Fruit fly (Drosophila melanogaster): ENCODE measurements around the gene hzg.

hzg gene

dm6 chr3L:16048086-16048485, 43.5 kb upstream of the hzg start (continued):
- TF ChIP-seq pnt (GFP tag; optimal IDR thresholded peaks at IDR 0.05): no peak
- TF ChIP-seq CG11093 (GFP tag; IDR thresholded peaks at IDR 0.05): no peak
- no peak for TF ChIP-seq Ets97D (GFP tag; optimal IDR thresholded peaks at IDR 0.05)
- TF ChIP-seq CG2116 (GFP tag; optimal IDR thresholded peaks at IDR 0.05): no peak
- no peak for TF ChIP-seq CG8478 (optimal IDR thresholded peaks at IDR 0.05)
- TF ChIP-seq Mrtf (GFP tag; IDR thresholded peaks at IDR 0.05): peak; percentile 65; the same call in 2 of the 3 replicates
- TF ChIP-seq Rfx (GFP tag; IDR thresholded peaks at IDR 0.05): peak; percentile 75
- TF ChIP-seq MTF-1 (GFP tag; optimal IDR thresholded peaks at IDR 0.05; ENCODE audit: borderline replicate concordance): no peak
- TF ChIP-seq CG1529 (GFP tag; optimal IDR thresholded peaks at IDR 0.05): no peak
- no peak for TF ChIP-seq CG17186 (GFP tag; optimal IDR thresholded peaks at IDR 0.05)
- TF ChIP-seq CG31441 (GFP tag; IDR thresholded peaks at IDR 0.05): no peak
- TF ChIP-seq CG8924 (tag; optimal IDR thresholded peaks at IDR 0.05): peak; percentile 45
- TF ChIP-seq Dbx (GFP tag; IDR thresholded peaks at IDR 0.05): 0 out of 3 replicates have a peak, but pooled peaks have one; percentile 40
- no peak for TF ChIP-seq pzg (GFP tag; optimal IDR thresholded peaks at IDR 0.05)
- TF ChIP-seq CG13287 (GFP tag; IDR thresholded peaks at IDR 0.05; ENCODE audit: partially characterized antibody): no peak
- peak; percentile 17 for TF ChIP-seq her (GFP tag; optimal IDR thresholded peaks at IDR 0.05)
- TF ChIP-seq CG17912 (GFP tag; optimal IDR thresholded peaks at IDR 0.05): no peak
- peak; percentile 59 for TF ChIP-seq esg (GFP tag; conservative IDR thresholded peaks at IDR 0.05)
- no peak for TF ChIP-seq Sin3A (optimal IDR thresholded peaks at IDR 0.05)
- no peak for TF ChIP-seq sim (GFP tag; IDR thresholded peaks at IDR 0.05)
- TF ChIP-seq CG18011 (GFP tag; optimal IDR thresholded peaks at IDR 0.05): peak; percentile 8
- no peak for TF ChIP-seq ewg (GFP tag; optimal IDR thresholded peaks at IDR 0.05)
- no peak for TF ChIP-seq CG6813 (GFP tag; optimal IDR thresholded peaks at IDR 0.05)
- TF ChIP-seq lov (optimal IDR thresholded peaks at IDR 0.05): no peak
- TF ChIP-seq lov (GFP tag; IDR thresholded peaks at IDR 0.05): no peak
- peak; percentile 10 for TF ChIP-seq CG18619 (GFP tag; optimal IDR thresholded peaks at IDR 0.05)
- TF ChIP-seq CG7271 (tag; optimal IDR thresholded peaks at IDR 0.05): no peak
- TF ChIP-seq CG9609 (GFP tag; optimal IDR thresholded peaks at IDR 0.05): peak; percentile 30
- peak; percentile 74 for TF ChIP-seq CG11696 (GFP tag; IDR thresholded peaks at IDR 0.05)
- TF ChIP-seq CG5245 (GFP tag; optimal IDR thresholded peaks at IDR 0.05): no peak
- TF ChIP-seq CG6689 (GFP tag; IDR thresholded peaks at IDR 0.05): peak; percentile 48; the same call in 1 of the 2 replicates
- peak; percentile 25 for TF ChIP-seq Hr3 (GFP tag; optimal IDR thresholded peaks at IDR 0.05)
- no peak for TF ChIP-seq phol (tag; optimal IDR thresholded peaks at IDR 0.05)
- no peak for TF ChIP-seq sens-2 (GFP tag; IDR thresholded peaks at IDR 0.05)
- peak; percentile 51; the same call in 1 of the 2 replicates for TF ChIP-seq E2f1 (GFP tag; IDR thresholded peaks at IDR 0.05)
- no peak for TF ChIP-seq CG32772 (GFP tag; IDR thresholded peaks at IDR 0.05)
- TF ChIP-seq eyg (GFP tag; optimal IDR thresholded peaks at IDR 0.05): peak; percentile 43
- peak; percentile 59 for TF ChIP-seq sug (tag; optimal IDR thresholded peaks at IDR 0.05)
- TF ChIP-seq zen (tag; optimal IDR thresholded peaks at IDR 0.05): no peak
- TF ChIP-seq psq (GFP tag; optimal IDR thresholded peaks at IDR 0.05): no peak
- TF ChIP-seq CG4282 (GFP tag; optimal IDR thresholded peaks at IDR 0.05): no peak
- no peak for TF ChIP-seq CG8290 (GFP tag; optimal IDR thresholded peaks at IDR 0.05)
- TF ChIP-seq CG8290 (tag; optimal IDR thresholded peaks at IDR 0.05): peak in 1 of 2 experiments; percentile 72
- no peak for TF ChIP-seq Tbp (GFP tag; optimal IDR thresholded peaks at IDR 0.05)
- TF ChIP-seq hth (optimal IDR thresholded peaks at IDR 0.05): no peak
- no peak for TF ChIP-seq CG6272 (GFP tag; IDR thresholded peaks at IDR 0.05)
- TF ChIP-seq Asciz (GFP tag; optimal IDR thresholded peaks at IDR 0.05): no peak
- TF ChIP-seq trem (tag; optimal IDR thresholded peaks at IDR 0.05): no peak
- peak; percentile 51 for TF ChIP-seq BtbVII (GFP tag; optimal IDR thresholded peaks at IDR 0.05)
- TF ChIP-seq CG12219 (GFP tag; optimal IDR thresholded peaks at IDR 0.05): peak; percentile 43
- TF ChIP-seq ara (GFP tag; IDR thresholded peaks at IDR 0.05): no peak
- TF ChIP-seq CG6765 (GFP tag; optimal IDR thresholded peaks at IDR 0.05): no peak
- TF ChIP-seq CG15601 (tag; optimal IDR thresholded peaks at IDR 0.05): no peak
- TF ChIP-seq sqz (GFP tag; optimal IDR thresholded peaks at IDR 0.05): no peak
